Worm (Caenorhabditis elegans): ENCODE measurements around the gene F26D11.1.

The F26D11.1 gene

DNA sequence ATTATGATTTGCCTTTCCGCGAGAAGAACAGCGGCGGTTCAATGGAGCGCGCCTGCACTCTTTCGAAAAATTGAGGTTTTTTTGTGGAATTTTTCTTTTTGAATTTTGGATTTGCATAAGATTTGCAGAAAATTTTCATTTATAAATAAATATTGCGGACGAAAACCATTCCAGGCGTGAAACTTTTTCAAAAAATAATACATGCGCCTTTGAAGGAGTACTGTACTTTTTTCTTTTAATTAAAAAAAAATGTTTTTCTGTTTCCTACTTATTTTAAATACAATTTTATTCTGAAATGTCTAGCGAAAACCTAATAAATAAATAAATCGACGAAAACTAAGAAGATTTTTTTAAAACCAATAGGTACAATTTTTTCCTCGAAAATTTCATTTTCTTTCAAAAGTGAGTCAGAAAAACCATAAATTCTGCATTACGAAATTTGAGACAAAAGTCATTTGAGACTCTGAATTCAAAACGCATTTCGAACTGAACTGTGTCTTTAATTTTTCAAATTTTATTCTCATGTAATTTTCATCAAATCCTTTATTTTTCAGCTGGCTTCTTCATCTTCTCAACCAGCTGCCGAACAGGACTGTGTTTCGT, at the start of gene F26D11.1:
F26D11.1 (plus strand) TSS at position 553 of the 603 bp plus-strand sequence.
- no peak for TF ChIP-seq unc-62 (GFP tag; optimal IDR thresholded peaks at IDR 0.05)

DNA sequence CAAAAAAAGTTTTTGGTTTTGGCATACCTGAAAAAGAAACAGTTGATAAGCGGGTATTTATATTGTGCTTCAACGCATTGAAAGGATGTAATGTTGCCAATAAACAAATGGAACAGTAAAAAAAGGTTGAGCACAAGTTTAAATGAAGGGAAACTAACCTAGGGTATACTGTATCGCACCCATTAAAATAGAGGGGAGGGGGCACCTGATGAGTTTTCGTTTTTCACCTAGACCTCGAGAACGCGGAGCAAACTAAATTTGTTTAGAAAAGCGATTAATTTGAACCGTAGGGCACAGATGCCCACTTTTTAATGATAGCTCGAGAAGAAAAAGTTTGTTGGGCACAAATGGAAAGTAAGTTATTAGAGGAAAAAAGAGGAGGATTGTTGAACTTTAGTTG, 48.3 kb upstream of the F26D11.1 start, which contains the start of gene ncx-10:
ncx-10 (minus strand) TSS at position 101 of the 400 bp plus-strand sequence.
- no peak for TF ChIP-seq unc-62 (GFP tag; optimal IDR thresholded peaks at IDR 0.05)

DNA sequence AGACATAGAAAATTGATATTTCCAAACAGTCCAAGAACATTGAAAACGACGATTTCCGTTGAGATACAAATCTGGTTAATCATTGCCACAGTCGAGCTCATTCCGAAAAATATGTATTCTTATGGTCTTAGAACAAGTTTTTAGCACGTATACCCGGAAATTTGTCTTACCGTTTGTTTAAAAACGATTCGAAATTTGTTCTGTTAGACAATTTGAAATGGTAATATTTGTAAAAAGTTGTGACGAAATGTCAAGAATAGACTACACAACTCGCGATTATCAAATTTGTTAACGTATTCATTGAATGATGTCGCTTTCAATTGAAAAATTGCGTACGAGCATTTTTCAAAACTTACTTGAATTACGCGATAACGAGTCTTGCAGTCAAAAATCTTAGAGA, 44.2 kb upstream of the F26D11.1 start, which contains the start of gene srsx-3:
srsx-3 (minus strand) TSS at position 101 of the 400 bp plus-strand sequence.
- TF ChIP-seq unc-62 (GFP tag; optimal IDR thresholded peaks at IDR 0.05), result no peak

DNA sequence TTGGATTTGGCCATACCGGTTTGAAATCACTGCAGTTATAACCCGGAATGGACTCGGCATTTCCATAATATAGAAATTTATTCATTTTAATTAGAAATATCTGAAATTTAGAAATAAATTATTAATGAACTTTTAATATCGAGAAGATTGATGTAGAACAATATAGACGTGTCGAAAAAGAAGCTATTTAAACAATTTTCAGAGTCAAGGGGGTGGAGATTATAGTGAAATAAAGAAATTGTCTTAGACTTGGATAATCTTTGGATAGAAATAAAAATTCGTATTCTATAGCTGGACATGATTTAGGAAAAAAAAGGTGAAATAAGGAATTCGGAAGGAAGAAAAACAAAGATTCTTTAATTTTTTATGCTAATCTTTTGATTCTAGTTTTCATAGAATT, 41.0 kb upstream of the F26D11.1 start, which contains the start of gene srt-53:
srt-53 (minus strand) TSS at position 101 of the 400 bp plus-strand sequence.
- TF ChIP-seq unc-62 (GFP tag; optimal IDR thresholded peaks at IDR 0.05), result no peak

DNA sequence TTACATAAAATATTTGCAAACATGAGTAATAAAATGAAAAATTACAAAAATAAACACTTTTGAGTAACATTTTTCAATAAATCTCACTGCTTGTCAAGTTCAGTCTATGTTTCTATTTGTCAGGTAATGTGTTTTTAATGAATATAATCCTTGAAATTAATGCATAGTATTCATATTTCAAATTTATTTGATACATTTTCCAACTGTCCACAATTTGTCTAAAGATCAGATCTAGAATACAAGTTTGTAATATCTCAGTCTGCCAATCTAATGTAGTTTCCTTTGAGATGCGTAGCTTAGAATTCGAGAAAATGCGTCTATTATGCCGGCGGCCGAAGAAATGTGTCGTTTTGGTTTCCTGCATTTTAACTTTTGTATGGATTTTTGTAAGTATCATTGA, 37.8 kb upstream of the F26D11.1 start, which contains the start of gene Y97E10B.1:
Y97E10B.1 (plus strand) TSS at position 301 of the 400 bp plus-strand sequence.
- TF ChIP-seq unc-62 (GFP tag; optimal IDR thresholded peaks at IDR 0.05), result no peak

DNA sequence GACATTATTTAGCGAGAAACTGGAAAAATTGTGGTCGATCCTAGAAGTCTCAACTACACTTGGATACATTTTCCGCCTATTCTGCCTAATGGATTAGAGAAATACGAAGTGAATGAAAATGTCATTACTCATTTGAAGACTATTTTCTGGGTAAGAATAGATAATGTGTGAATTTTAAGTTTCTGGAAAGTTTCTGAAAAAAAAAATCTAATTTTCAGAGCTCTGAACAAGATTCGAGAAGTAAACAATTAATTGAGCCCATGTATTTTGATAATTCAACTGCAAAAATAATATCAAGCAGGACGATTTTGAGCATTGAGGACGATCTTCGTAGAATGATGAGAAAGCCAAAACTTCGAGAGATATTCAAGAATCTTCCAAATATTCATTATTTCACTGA, 35.1 kb upstream of the F26D11.1 start:
- TF ChIP-seq unc-62 (GFP tag; optimal IDR thresholded peaks at IDR 0.05), result no peak

DNA sequence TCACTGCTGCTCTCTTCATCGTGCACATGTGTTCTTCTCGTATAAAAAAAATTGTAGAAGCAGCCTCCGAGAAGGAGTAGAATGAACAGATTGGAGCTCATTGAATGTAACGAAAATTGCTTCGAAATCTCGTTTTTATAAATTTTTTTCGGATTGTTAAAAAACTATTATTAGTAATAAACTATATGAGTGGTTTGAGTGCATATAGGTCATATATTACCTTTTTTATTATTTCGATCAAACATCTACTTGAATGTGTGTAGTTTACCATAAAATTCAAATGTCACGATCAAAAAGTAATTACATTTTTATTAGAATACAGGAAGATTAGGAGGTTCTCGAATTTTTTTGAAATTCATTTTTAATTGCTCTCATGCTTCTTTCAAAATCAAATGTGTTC, 28.5 kb upstream of the F26D11.1 start, which contains the start of gene clec-216:
clec-216 (minus strand) TSS at position 101 of the 400 bp plus-strand sequence.
- no peak for TF ChIP-seq unc-62 (GFP tag; optimal IDR thresholded peaks at IDR 0.05)

DNA sequence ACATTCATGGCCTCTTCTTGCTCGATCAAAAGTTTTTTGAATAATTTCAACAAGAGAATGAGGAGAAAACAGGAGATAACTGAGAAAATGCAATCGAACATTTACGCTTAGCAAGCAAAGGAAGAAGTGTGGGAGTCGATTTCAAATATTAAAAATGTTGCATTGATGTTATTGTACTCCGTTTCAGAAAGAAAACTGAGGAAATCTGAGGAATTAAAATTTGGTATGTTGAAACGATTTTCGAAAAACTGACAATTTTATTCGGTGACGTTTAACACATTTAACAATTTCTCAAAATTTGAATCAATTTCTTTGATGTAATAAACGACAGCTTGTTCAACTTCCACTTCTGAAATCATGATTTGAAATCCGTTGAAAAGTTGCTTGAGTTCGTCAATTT, 26.8 kb upstream of the F26D11.1 start, which contains the start of gene F26D11.13:
F26D11.13 (minus strand) TSS at position 101 of the 400 bp plus-strand sequence.
- TF ChIP-seq unc-62 (GFP tag; optimal IDR thresholded peaks at IDR 0.05), result no peak

DNA sequence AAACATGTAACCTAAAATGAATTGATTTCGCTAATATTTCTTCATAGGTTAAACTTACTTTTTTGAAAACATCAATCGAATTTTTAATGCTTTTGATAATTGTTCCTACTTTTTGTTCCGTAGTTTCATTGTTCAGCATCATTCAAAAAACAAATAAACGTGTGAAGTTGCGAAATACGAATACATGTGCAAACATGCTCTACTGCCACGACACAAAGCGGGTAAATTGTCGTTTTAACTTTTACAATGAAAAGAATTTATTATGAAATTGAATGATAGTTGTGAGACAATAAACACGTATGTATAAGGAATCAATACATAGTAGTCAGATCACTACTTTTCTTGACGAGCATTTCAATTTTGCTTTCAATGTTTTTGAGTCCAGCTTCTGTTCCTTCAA, 26.2 kb upstream of the F26D11.1 start, which contains the start of gene F26D11.12:
F26D11.12 (minus strand) TSS at position 145 of the 400 bp plus-strand sequence.
- TF ChIP-seq unc-62 (GFP tag; optimal IDR thresholded peaks at IDR 0.05), result no peak

DNA sequence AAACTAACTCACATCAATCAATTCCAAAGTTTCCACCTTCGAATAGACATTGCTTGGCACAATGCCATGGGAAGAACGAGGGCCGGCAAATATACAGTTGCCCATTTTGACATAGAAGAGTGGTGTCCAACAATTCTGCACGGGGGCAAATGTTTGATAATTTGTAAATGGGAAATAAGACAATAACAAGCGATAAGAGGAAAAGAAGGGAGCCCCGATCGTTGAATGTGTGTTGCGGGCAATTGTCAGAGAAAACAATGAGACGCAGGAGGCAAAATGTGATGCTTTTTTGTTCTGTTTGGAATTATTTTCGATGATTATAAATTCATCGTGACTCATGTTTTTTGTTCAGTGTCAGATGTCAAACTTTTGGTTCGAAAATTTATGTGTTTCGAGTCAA, 25.1 kb upstream of the F26D11.1 start, which contains the start of gene pals-34:
pals-34 (minus strand) TSS at position 280 of the 400 bp plus-strand sequence.
- no peak for TF ChIP-seq unc-62 (GFP tag; optimal IDR thresholded peaks at IDR 0.05)

DNA sequence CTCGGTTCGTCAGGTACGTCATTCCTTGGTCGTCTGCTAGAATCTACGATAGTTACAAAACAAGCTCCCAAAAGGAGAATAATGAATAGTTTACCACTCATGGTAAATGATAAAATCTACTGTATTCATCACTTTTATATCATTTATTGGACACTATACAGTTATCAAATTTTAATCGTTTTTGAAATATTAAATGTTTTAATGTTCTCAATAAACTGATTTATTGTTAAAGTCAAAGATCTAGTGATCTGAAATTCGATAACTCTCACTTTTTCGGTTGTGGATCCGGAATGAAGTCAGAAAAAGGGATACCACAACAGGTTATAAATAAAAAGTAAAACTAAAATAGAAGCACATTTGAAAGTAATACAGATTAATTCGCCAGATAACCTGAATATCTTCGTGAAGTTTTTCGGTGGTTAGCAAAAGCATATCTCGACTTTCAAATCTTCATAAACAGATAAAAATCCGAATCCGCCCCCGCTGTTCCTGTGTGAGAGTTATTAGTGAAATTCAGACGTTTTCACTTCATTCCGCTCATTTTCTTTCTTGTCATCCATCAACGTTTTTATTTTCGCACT, 22.5 kb upstream of the F26D11.1 start, which contains the start of the genes clec-217 and F26D11.2:
clec-217 (minus strand) TSS at position 101 of the 581 bp plus-strand sequence.
F26D11.2 (plus strand) TSS at position 531 of the 581 bp plus-strand sequence.
- no peak for TF ChIP-seq unc-62 (GFP tag; optimal IDR thresholded peaks at IDR 0.05)

DNA sequence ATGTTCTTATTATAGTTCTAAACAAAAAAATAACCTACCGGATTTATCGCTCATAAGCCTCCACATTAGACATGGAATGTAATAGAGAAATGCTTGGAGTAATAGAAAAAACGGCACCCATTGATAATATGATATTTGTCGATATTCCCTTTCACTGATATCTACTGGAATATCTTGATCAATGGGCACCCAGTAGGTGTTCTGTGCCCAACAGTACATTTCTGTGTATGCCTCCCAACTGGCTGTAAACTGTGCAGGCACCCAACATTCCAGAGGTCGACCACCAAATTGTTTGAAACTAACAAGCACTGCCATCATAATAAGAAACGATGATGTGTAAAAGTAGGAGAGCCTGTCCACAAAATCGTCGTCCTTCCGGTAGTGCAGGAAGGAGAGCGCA, 16.9 kb upstream of the F26D11.1 start:
- TF ChIP-seq unc-62 (GFP tag; optimal IDR thresholded peaks at IDR 0.05), result no peak

DNA sequence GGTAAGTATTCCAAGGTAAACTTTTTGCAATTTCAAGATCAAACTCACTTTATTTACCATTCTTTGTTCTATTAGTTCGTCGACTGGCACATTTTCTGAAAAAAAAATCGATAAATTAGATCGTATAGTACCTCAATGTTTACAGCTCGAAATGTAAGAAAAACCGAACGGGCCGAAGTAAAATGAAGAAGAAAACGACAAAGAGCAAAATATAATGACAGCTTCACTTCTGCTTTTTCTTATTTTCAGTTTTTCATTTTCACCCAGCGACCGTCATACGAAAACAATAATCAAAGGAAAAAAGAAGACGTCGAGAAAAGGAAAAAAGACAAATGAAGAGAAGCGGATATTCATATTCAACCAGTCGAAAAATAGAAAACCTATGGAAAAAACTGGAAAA, 12.2 kb upstream of the F26D11.1 start, which contains the start of gene che-7:
che-7 (minus strand) TSS at position 101 of the 400 bp plus-strand sequence.
- no peak for TF ChIP-seq unc-62 (GFP tag; optimal IDR thresholded peaks at IDR 0.05)

DNA sequence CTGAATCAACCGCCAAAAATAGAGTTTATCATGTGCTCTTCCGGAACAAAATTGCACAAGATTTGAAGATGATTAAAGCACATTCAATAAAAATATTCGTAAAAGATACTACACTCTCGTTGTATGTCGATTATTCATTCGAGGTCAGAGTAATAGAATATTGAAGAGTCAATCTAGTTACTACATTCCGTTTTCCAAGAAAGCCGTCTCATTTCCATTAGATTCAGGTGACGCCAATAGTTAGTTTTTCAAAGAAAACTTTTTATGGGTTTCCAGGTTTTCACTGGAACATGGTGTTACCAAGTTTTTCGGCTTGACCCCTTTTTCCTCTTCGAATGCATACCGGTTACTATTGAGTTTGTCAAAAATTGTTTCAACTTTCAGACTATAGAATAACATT, 10.8 kb upstream of the F26D11.1 start:
- TF ChIP-seq unc-62 (GFP tag; optimal IDR thresholded peaks at IDR 0.05), result no peak

DNA sequence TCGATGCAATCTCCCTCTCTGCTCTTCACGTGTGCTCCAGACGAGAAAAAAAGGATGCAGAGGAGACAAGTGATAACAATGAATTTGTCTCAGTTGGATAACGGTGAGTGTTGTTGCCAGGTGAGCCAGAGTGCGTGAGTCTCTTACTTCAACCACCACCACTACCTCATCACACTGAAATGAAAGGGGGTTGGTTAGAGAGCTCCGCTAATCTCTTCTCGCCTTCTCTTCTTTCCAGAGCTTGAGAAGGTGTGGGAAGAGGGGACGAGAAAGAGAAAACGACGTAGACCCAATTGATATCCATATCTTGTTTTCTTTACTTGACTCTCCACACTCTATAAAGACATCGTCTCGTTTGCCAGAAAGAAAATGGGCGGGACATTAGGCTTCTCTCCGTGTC, 10.0 kb upstream of the F26D11.1 start:
- TF ChIP-seq unc-62 (GFP tag; optimal IDR thresholded peaks at IDR 0.05), result no peak

DNA sequence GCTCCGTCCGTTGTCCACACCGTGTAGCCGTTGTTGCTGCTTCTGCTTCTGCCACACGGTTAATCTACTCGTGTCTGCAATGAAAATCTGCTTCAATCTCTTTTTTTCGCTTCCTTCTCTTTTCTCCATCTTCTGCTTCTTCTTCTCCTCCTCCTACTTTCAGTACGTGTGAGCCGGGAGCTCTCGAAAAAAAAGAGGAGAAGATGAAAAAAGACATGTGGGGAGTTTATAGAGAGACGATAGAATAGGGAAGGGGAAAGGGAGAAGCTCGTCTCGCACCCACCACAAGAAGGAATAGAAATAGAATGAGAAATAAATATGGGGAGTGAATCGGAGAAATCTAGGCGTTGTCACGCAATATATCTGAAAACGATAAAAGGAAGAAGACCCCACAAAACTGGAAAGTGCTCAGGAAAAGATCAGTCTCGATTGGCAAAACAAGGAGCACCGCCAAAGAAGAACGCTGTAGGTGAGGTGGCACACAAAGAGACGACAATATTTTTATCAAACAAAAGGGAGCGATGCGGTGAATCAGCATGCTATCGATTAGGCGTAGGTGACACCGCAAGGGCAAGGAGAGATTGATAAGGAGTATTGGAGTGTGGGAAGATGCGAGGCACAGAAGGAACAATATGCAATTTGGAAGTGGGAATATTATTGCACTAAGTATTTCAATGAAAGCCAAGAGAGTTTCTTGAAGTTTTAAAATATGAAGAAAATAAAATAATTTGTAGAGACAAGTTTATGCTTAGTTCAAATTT, 3.5 kb upstream of the F26D11.1 start, which contains the start of gene let-413:
let-413 (minus strand) TSS at position 76 of the 761 bp plus-strand sequence.
- no peak for TF ChIP-seq unc-62 (GFP tag; optimal IDR thresholded peaks at IDR 0.05)

Data from whole organism, dauer.